Worm (Caenorhabditis elegans): ENCODE measurements around the gene arrd-1.

The arrd-1 gene

ce11 chrII:627205-627604 lies at the start of gene arrd-1:
Gene arrd-1 (plus strand): TSS chrII:627505.
- TF ChIP-seq pha-4 (tag; optimal IDR thresholded peaks at IDR 0.05) = no peak
- no peak for TF ChIP-seq aly-2 (tag; optimal IDR thresholded peaks at IDR 0.05)
- TF ChIP-seq unc-39 (tag; optimal IDR thresholded peaks at IDR 0.05) = no peak
- TF ChIP-seq snpc-4 (tag; optimal IDR thresholded peaks at IDR 0.05) = no peak
- TF ChIP-seq nfya-1 (tag; optimal IDR thresholded peaks at IDR 0.05; ENCODE audit: insufficient read depth) = no peak
- TF ChIP-seq fkh-10 (GFP tag; optimal IDR thresholded peaks at IDR 0.05) = no peak
- TF ChIP-seq ceh-82 (tag; optimal IDR thresholded peaks at IDR 0.05) = no peak
- TF ChIP-seq R02D3.7 (tag; optimal IDR thresholded peaks at IDR 0.05) = no peak
- TF ChIP-seq skn-1 (tag; optimal IDR thresholded peaks at IDR 0.05) = no peak
- TF ChIP-seq ceh-9 (tag; optimal IDR thresholded peaks at IDR 0.05) = no peak
- TF ChIP-seq mml-1 (tag; optimal IDR thresholded peaks at IDR 0.05) = no peak

ce11 chrII:577632-578031 lies 49.7 kb upstream of the arrd-1 start, which contains the start of gene W08F4.7:
Gene W08F4.7 (minus strand): TSS chrII:577732.
- TF ChIP-seq R02D3.7 (tag; optimal IDR thresholded peaks at IDR 0.05) = no peak
- TF ChIP-seq eor-1 (tag; optimal IDR thresholded peaks at IDR 0.05) = no peak
- no peak for TF ChIP-seq nhr-11 (tag; optimal IDR thresholded peaks at IDR 0.05)
- no peak for TF ChIP-seq mml-1 (tag; optimal IDR thresholded peaks at IDR 0.05)
- TF ChIP-seq zag-1 (tag; optimal IDR thresholded peaks at IDR 0.05) = no peak
- TF ChIP-seq ztf-11 (tag; optimal IDR thresholded peaks at IDR 0.05) = no peak
- TF ChIP-seq nhr-23 (tag; optimal IDR thresholded peaks at IDR 0.05) = no peak
- no peak for TF ChIP-seq ceh-16 (tag; optimal IDR thresholded peaks at IDR 0.05)
- TF ChIP-seq tbx-2 (tag; optimal IDR thresholded peaks at IDR 0.05) = no peak
- TF ChIP-seq nhr-76 (tag; optimal IDR thresholded peaks at IDR 0.05) = no peak

DNA sequence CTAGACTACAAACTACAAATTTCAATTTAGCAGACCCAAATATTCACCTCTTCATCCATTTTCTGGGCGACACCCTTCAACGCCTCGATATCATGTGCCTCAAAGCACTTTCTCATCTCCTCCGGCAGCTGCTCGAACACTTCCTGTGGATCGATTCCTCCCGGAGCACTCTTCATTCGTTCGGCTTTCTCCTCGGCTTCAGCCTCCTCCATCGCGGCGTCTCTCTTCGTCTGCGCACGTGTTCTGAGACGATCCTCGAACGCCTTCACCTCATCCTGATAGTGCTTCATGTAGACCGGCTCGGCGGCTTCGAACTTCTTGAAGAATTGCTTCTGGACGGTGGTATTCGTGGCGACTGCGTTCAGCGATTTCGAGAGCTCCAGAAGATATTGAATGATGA lies 48.5 kb upstream of the arrd-1 start:
- TF ChIP-seq eor-1 (tag; optimal IDR thresholded peaks at IDR 0.05) = no peak
- TF ChIP-seq jun-1 (tag; optimal IDR thresholded peaks at IDR 0.05) = no peak
- TF ChIP-seq nhr-12 (tag; optimal IDR thresholded peaks at IDR 0.05) = no peak
- TF ChIP-seq ceh-28 (tag; optimal IDR thresholded peaks at IDR 0.05) = no peak
- no peak for TF ChIP-seq nhr-11 (tag; optimal IDR thresholded peaks at IDR 0.05)
- TF ChIP-seq unc-39 (tag; optimal IDR thresholded peaks at IDR 0.05) = no peak
- no peak for TF ChIP-seq lsy-12 (tag; optimal IDR thresholded peaks at IDR 0.05)
- no peak for TF ChIP-seq fkh-10 (GFP tag; optimal IDR thresholded peaks at IDR 0.05)
- no peak for TF ChIP-seq ztf-11 (tag; optimal IDR thresholded peaks at IDR 0.05)
- no peak for TF ChIP-seq tbx-2 (tag; optimal IDR thresholded peaks at IDR 0.05)

ce11 chrII:580189-580643 lies 47.1 kb upstream of the arrd-1 start, which contains the start of the genes cdc-37 and W08F4.3:
Gene cdc-37 (minus strand): TSS chrII:580593.
Gene W08F4.3 (plus strand): TSS chrII:580602.
- peak; percentile 16 for TF ChIP-seq lin-15B (tag; optimal IDR thresholded peaks at IDR 0.05)
- no peak for TF ChIP-seq eor-1 (tag; optimal IDR thresholded peaks at IDR 0.05)
- TF ChIP-seq fkh-2 (tag; optimal IDR thresholded peaks at IDR 0.05) = no peak
- no peak for TF ChIP-seq unc-62 (GFP tag; optimal IDR thresholded peaks at IDR 0.05)
- TF ChIP-seq hmg-11 (tag; optimal IDR thresholded peaks at IDR 0.05) = peak; percentile 44

DNA sequence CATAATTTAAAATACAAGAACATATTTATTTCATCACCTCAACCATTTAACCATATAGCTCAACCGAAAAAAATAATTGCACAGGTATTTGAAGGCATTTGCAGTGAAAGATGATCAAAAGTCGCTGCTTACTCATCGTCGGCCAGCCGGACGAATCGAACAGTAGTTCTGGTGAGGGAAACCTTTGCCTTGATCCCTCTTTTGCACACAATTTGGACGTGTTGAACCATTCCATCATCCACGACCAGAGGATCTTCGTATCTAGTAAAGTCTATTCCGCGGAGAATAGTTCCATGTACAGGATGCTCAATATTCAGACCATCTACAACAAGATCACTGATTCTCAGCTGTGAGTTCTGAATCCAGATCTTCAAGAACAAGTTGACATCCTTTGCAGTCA lies 45.3 kb upstream of the arrd-1 start:
- no peak for TF ChIP-seq ceh-16 (tag; optimal IDR thresholded peaks at IDR 0.05)
- no peak for TF ChIP-seq ceh-28 (tag; optimal IDR thresholded peaks at IDR 0.05)
- no peak for TF ChIP-seq nhr-12 (tag; optimal IDR thresholded peaks at IDR 0.05)
- TF ChIP-seq nhr-67 (tag; optimal IDR thresholded peaks at IDR 0.05) = no peak
- no peak for TF ChIP-seq unc-62 (GFP tag; optimal IDR thresholded peaks at IDR 0.05)
- TF ChIP-seq nhr-11 (tag; optimal IDR thresholded peaks at IDR 0.05) = no peak
- no peak for TF ChIP-seq ztf-11 (tag; optimal IDR thresholded peaks at IDR 0.05)
- TF ChIP-seq nhr-77 (tag; optimal IDR thresholded peaks at IDR 0.05) = no peak
- no peak for TF ChIP-seq aly-2 (tag; optimal IDR thresholded peaks at IDR 0.05)
- no peak for TF ChIP-seq nhr-76 (tag; optimal IDR thresholded peaks at IDR 0.05)
- TF ChIP-seq pqm-1 (tag; optimal IDR thresholded peaks at IDR 0.05) = no peak
- TF ChIP-seq nhr-25 (tag; optimal IDR thresholded peaks at IDR 0.05) = no peak
- TF ChIP-seq eor-1 (tag; optimal IDR thresholded peaks at IDR 0.05) = no peak

DNA sequence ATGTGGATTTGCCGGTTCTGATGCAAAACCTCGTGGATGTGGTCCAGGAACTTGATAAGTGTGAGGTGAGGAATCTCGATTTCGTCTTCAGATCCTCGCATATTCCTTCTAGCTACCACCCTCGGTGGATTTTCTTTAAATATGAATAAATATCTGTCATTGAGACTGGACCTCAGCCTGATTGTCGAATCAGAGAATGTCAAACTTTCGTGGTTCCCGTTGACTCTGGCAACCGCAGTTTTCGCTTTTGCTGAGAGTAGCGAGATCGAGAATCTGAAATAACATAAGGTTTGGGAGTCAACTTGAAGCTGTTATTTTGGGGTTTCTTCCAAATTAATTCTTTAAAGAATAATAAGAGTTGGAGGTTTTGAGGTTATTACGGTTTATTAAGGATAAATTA lies 44.7 kb upstream of the arrd-1 start, which contains the start of gene fbxb-14:
fbxb-14 (minus strand) TSS at position 101 of the 400 bp plus-strand sequence.
- TF ChIP-seq tbx-2 (tag; optimal IDR thresholded peaks at IDR 0.05) = no peak
- no peak for TF ChIP-seq lin-15B (tag; optimal IDR thresholded peaks at IDR 0.05)
- TF ChIP-seq lin-39 (tag; optimal IDR thresholded peaks at IDR 0.05) = no peak
- no peak for TF ChIP-seq nhr-67 (tag; optimal IDR thresholded peaks at IDR 0.05)
- no peak for TF ChIP-seq nhr-237 (tag; optimal IDR thresholded peaks at IDR 0.05)
- no peak for TF ChIP-seq ztf-11 (tag; optimal IDR thresholded peaks at IDR 0.05)
- TF ChIP-seq lsy-12 (tag; optimal IDR thresholded peaks at IDR 0.05) = no peak
- no peak for TF ChIP-seq sea-2 (GFP tag; optimal IDR thresholded peaks at IDR 0.05)

Data from whole organism, L3 larva.